Worm (Caenorhabditis elegans): ENCODE results near the gene H40L08.9.

DNA sequence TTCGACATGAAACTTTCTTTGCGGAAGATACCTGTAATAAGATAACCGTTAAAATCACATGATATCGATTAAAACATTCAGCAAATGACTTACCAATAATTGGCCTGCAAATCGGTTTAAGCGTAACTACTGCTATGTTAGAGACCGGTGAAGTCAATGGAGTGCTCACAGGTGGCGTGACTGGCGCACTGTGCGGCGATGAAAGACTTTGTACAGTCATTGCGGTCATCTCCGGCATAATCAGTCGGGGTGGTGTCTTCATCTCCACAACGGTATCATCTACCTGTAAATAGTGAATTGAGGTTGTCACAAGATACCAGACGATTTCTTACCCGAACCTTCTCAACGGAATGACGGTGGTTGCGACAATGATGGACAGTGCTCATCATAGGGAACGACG, 629 bp upstream of the H40L08.9 start:
- no peak for TF ChIP-seq mec-3 (tag; optimal IDR thresholded peaks at IDR 0.05; ENCODE audit: borderline replicate concordance)
- TF ChIP-seq pha-4 (tag; optimal IDR thresholded peaks at IDR 0.05), result no peak
- TF ChIP-seq lin-11 (tag; optimal IDR thresholded peaks at IDR 0.05), result no peak
- TF ChIP-seq pqm-1 (tag; optimal IDR thresholded peaks at IDR 0.05), result no peak
- TF ChIP-seq gmeb-2 (tag; optimal IDR thresholded peaks at IDR 0.05), result no peak
- TF ChIP-seq rnt-1 (tag; optimal IDR thresholded peaks at IDR 0.05), result no peak
- no peak for TF ChIP-seq syd-9 (tag; optimal IDR thresholded peaks at IDR 0.05)

All from whole organism, late embryonic.